Fruit fly (Drosophila melanogaster) whole organism, pupa: ENCODE results near the gene CG15747.

Experiments
- CG12605 ChIP-seq: fragments of 200-800 bp; sonication (Bioruptor generic); IDR thresholded peaks from 2 replicates; pipeline ENCODE4 v1.3.6; 2022; ENCODE audit warnings: missing biosample characterization, missing genetic modification characterization
- CG14655 ChIP-seq: fragments of 200-800 bp; sonication (Bioruptor generic); optimal IDR thresholded peaks from 3 replicates; lab custom pipeline; 2017; ENCODE audit warnings: mild to moderate bottlenecking, missing biosample characterization, missing genetic modification reagents, missing genetic modification characterization
- CG15710 ChIP-seq: fragments of 200-800 bp; sonication (Bioruptor generic); optimal IDR thresholded peaks from 2 replicates; lab custom pipeline; 2018; ENCODE audit warnings: missing biosample characterization, mild to moderate bottlenecking, missing genetic modification characterization, moderate library complexity
- CG17806 ChIP-seq: fragments of 200-800 bp; sonication (Bioruptor generic); optimal IDR thresholded peaks from 2 replicates; lab custom pipeline; 2018; ENCODE audit warnings: missing biosample characterization, mild to moderate bottlenecking, missing genetic modification characterization, moderate library complexity
- CG32121 ChIP-seq: fragments of 200-800 bp; sonication (Bioruptor generic); IDR thresholded peaks from 2 replicates; pipeline ENCODE4 v1.3.6; 2022; ENCODE audit warnings: missing biosample characterization, missing genetic modification characterization
- CG8159 ChIP-seq: fragments of 200-800 bp; sonication (Bioruptor generic); optimal IDR thresholded peaks from 3 replicates; lab custom pipeline; 2018; ENCODE audit warnings: missing biosample characterization, mild to moderate bottlenecking, missing genetic modification characterization, moderate library complexity
- CG9948 ChIP-seq: fragments of 200-800 bp; sonication (Bioruptor generic); optimal IDR thresholded peaks from 2 replicates; lab custom pipeline; 2018; ENCODE audit warnings: missing biosample characterization, mild to moderate bottlenecking, missing genetic modification characterization, moderate library complexity
- rn ChIP-seq: fragments of 200-800 bp; sonication (Bioruptor generic); IDR thresholded peaks from 2 replicates; pipeline ENCODE4 v1.3.6; 2022; ENCODE audit warnings: missing biosample characterization, missing genetic modification characterization

DNA sequence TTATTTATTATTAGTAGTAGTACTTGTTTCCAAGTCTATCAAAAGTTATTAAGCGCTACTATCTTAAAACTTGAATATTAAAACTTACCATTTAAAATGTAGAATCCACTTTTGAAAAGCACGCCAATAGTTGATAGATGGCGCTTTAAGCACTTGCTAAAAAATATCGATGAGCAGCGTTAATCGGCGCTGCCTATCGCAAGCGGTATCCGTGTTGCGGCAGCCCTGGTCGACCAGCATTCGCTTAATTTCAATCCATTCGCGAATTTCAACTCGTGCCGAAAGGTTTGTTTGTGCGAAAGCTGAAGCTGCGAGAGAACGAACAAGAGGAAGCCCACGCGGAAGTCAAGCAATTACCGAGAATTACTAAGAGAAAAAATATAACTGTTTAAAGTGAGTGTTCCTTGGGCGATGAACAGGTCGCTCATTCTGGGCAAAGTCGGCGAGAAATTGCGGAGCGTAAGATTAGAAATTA, 8.5 kb upstream of the CG15747 start, which contains the start of gene Prx2:
- no peak for TF ChIP-seq CG12605 (GFP tag; lab: Robert Waterston, UW)
- no peak for TF ChIP-seq CG8159 (tag; lab: Kevin White, UChicago)
- TF ChIP-seq CG14655 (GFP tag; lab: Kevin White, UChicago) = no peak
- 0 out of 2 replicates have a peak, but pooled peaks have one; percentile 19 for TF ChIP-seq CG32121 (GFP tag; lab: Robert Waterston, UW)
- TF ChIP-seq CG9948 (tag; lab: Kevin White, UChicago) = no peak
- TF ChIP-seq CG17806 (tag; lab: Kevin White, UChicago) = no peak
- TF ChIP-seq CG15710 (tag; lab: Kevin White, UChicago) = no peak
- TF ChIP-seq rn = no peak
